Fruit fly (Drosophila melanogaster) whole organism, pupa: ENCODE results near the gene slx1.

Source experiments
- CG10348 ChIP-seq: fragments of 200-800 bp; sonication (Bioruptor generic); IDR thresholded peaks from 2 replicates; pipeline ENCODE4 v1.3.6; 2022; ENCODE audit warnings: missing biosample characterization, missing genetic modification characterization
- CG12605 ChIP-seq: fragments of 200-800 bp; sonication (Bioruptor generic); IDR thresholded peaks from 2 replicates; pipeline ENCODE4 v1.3.6; 2022; ENCODE audit warnings: missing biosample characterization, missing genetic modification characterization
- CG13204 ChIP-seq: fragments of 200-800 bp; sonication (Bioruptor generic); optimal IDR thresholded peaks from 2 replicates; lab custom pipeline; 2018; ENCODE audit warnings: missing biosample characterization, mild to moderate bottlenecking, missing genetic modification characterization, moderate library complexity
- CG14655 ChIP-seq: fragments of 200-800 bp; sonication (Bioruptor generic); optimal IDR thresholded peaks from 3 replicates; lab custom pipeline; 2017; ENCODE audit warnings: mild to moderate bottlenecking, missing biosample characterization, missing genetic modification reagents, missing genetic modification characterization
- CG15710 ChIP-seq: fragments of 200-800 bp; sonication (Bioruptor generic); optimal IDR thresholded peaks from 2 replicates; lab custom pipeline; 2018; ENCODE audit warnings: missing biosample characterization, mild to moderate bottlenecking, missing genetic modification characterization, moderate library complexity
- CG17806 ChIP-seq: fragments of 200-800 bp; sonication (Bioruptor generic); optimal IDR thresholded peaks from 2 replicates; lab custom pipeline; 2018; ENCODE audit warnings: missing biosample characterization, mild to moderate bottlenecking, missing genetic modification characterization, moderate library complexity
- CG32121 ChIP-seq: fragments of 200-800 bp; sonication (Bioruptor generic); IDR thresholded peaks from 2 replicates; pipeline ENCODE4 v1.3.6; 2022; ENCODE audit warnings: missing biosample characterization, missing genetic modification characterization
- CG34367 ChIP-seq: fragments of 200-800 bp; sonication (Bioruptor generic); optimal IDR thresholded peaks from 2 replicates; lab custom pipeline; 2018; ENCODE audit warnings: missing biosample characterization, mild to moderate bottlenecking, missing genetic modification characterization
- CG4496 ChIP-seq: fragments of 200-800 bp; sonication (Bioruptor generic); IDR thresholded peaks from 3 replicates; pipeline ENCODE4 v1.3.6; 2022; ENCODE audit warnings: missing biosample characterization, missing genetic modification characterization
- CG8159 ChIP-seq: fragments of 200-800 bp; sonication (Bioruptor generic); optimal IDR thresholded peaks from 3 replicates; lab custom pipeline; 2018; ENCODE audit warnings: missing biosample characterization, mild to moderate bottlenecking, missing genetic modification characterization, moderate library complexity
- CG8301 ChIP-seq: fragments of 200-800 bp; sonication (Bioruptor generic); optimal IDR thresholded peaks from 2 replicates; lab custom pipeline; 2018; ENCODE audit warnings: missing biosample characterization, mild to moderate bottlenecking, missing genetic modification characterization
- CG9948 ChIP-seq: fragments of 200-800 bp; sonication (Bioruptor generic); optimal IDR thresholded peaks from 2 replicates; lab custom pipeline; 2018; ENCODE audit warnings: missing biosample characterization, mild to moderate bottlenecking, missing genetic modification characterization, moderate library complexity
- D1 ChIP-seq: fragments of 200-800 bp; sonication (Bioruptor generic); optimal IDR thresholded peaks from 2 replicates; lab custom pipeline; 2018; ENCODE audit warnings: missing biosample characterization, mild to moderate bottlenecking, missing genetic modification characterization, moderate library complexity
- EcR ChIP-seq: fragments of 200-800 bp; sonication (Bioruptor generic); optimal IDR thresholded peaks from 3 replicates; lab custom pipeline; 2019; ENCODE audit warnings: missing biosample characterization, missing genetic modification characterization, mild to moderate bottlenecking, moderate library complexity, missing genetic modification reagents
- Ets98B ChIP-seq: fragments of 200-800 bp; sonication (Bioruptor generic); IDR thresholded peaks from 2 replicates; pipeline ENCODE4 v1.3.6; 2022; ENCODE audit warnings: missing biosample characterization, missing genetic modification characterization
- Pif1A ChIP-seq: fragments of 200-800 bp; sonication (Bioruptor generic); optimal IDR thresholded peaks from 3 replicates; lab custom pipeline; 2016; ENCODE audit warnings: missing biosample characterization, missing genetic modification characterization
- Pif1B ChIP-seq: fragments of 200-800 bp; sonication (Bioruptor generic); optimal IDR thresholded peaks from 3 replicates; lab custom pipeline; 2016; ENCODE audit warnings: missing biosample characterization, missing genetic modification characterization
- Snoo ChIP-seq: fragments of 200-800 bp; sonication (Bioruptor generic); optimal IDR thresholded peaks from 3 replicates; lab custom pipeline; 2017; ENCODE audit warnings: missing biosample characterization, mild to moderate bottlenecking, missing genetic modification characterization, inconsistent platforms
- fd96Ca ChIP-seq: fragments of 200-800 bp; sonication (Bioruptor generic); IDR thresholded peaks from 3 replicates; pipeline ENCODE4 v1.3.6; 2022; ENCODE audit warnings: missing biosample characterization, missing genetic modification characterization
- gl ChIP-seq: fragments of 200-800 bp; sonication (Bioruptor generic); optimal IDR thresholded peaks from 2 replicates; lab custom pipeline; 2018; ENCODE audit warnings: missing biosample characterization, mild to moderate bottlenecking, missing genetic modification characterization
- rn ChIP-seq: fragments of 200-800 bp; sonication (Bioruptor generic); IDR thresholded peaks from 2 replicates; pipeline ENCODE4 v1.3.6; 2022; ENCODE audit warnings: missing biosample characterization, missing genetic modification characterization

slx1 gene

DNA sequence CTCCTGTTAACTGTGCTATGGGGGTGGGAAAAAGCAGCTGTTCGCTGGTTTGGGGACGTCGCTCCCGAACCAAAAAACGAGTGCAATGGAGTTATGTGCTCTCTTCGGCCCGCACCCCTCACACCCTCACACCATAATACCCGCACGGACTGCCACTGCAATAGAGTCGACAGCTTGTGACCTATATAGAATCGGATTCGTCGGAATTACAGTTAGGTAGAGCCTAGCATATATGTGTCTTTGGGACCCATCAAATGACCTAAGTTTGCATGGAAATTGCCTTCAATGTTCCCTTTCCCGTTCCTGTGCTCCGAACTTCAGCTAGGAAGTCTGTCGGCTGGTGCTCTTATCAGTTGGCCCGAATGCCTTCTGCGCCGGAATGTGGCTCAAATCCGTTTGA lies 22.4 kb downstream of the slx1 start:
- TF ChIP-seq CG9948 (tag; lab: Kevin White, UChicago) (no peak), CG32121 (no peak), CG14655 (GFP tag; lab: Kevin White, UChicago) (no peak), rn (GFP tag; lab: Robert Waterston, UW) (no peak), CG10348 (GFP tag; lab: Robert Waterston, UW) (no peak)

DNA sequence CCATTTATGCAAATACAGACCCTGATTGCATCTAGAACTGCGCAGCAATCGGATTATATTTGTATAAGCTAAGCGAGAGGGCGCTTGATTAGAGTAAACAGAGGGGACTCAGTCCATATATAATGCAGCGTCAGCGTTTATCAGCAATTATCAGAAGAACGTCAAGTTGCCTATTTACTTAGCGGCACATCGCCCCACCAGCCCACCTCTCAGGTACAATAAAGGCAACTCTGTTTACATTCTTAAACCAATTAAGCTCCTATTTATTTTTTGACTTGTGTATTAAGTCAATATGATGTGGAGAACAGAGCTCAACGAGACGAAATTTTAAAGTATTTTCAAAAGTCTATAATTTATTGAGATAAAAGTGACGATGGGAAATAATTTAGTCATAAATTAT lies 23.2 kb downstream of the slx1 start:
- TF ChIP-seq CG12605 (GFP tag; lab: Robert Waterston, UW) (peak; percentile 66; the same call in 1 of the 2 replicates), CG8301 (tag; lab: Kevin White, UChicago) (peak; percentile 57), fd96Ca (peak; percentile 61; the same call in 2 of the 3 replicates), rn (GFP tag; lab: Robert Waterston, UW) (0 out of 2 replicates have a peak, but pooled peaks have one; percentile 17), CG9948 (tag; lab: Kevin White, UChicago) (peak; percentile 55), CG8159 (tag; lab: Kevin White, UChicago) (peak; percentile 80), gl (tag; lab: Kevin White, UChicago) (peak; percentile 91), CG14655 (GFP tag; lab: Kevin White, UChicago) (peak; percentile 75), EcR (GFP tag; lab: Kevin White, UChicago) (peak; percentile 44), Pif1B (peak; percentile 88), CG15710 (peak; percentile 78), CG32121 (peak; percentile 81), D1 (tag; lab: Kevin White, UChicago) (no peak), Ets98B (peak; percentile 79), CG17806 (tag; lab: Kevin White, UChicago) (peak; percentile 70), Pif1A (GFP tag; lab: Kevin White, UChicago) (peak; percentile 92), CG4496 (GFP tag; lab: Robert Waterston, UW) (peak; percentile 87), CG13204 (GFP tag; lab: Kevin White, UChicago) (peak; percentile 72), CG34367 (peak; percentile 78), Snoo (peak; percentile 81), CG10348 (GFP tag; lab: Robert Waterston, UW) (no peak)

DNA sequence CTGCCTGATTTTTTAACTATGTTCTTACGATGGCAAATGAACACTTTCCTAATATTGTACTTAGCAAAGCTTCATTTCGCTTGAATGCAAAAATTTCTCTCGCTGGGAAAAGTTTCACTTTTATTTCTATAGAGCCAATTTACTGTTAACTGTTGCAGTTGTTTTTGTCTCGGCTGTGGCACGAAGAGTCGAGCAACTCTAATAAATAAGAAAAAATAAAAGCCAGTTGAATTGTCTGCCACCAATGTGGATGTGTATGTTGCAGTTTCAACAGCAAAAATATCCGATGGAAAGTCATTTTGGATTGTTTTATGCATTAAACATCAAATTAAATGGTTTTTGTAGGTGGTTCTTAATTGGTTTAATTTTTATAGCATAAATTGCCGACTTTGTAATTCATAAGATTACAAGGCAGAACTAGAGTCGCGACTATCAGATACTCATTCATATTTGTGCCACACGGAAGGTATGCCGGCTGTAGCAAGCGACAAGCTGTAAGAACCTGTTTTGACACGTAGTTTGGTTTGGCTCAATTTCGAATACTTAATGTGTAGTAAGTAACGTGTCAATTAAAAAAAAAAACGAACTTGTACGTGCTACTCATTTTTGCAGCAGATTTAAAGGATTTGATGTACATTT lies 24.4 kb downstream of the slx1 start:
- TF ChIP-seq CG4496 (GFP tag; lab: Robert Waterston, UW) (no peak), gl (tag; lab: Kevin White, UChicago) (no peak), CG8301 (tag; lab: Kevin White, UChicago) (no peak), CG15710 (no peak), CG32121 (no peak), Pif1B (no peak), CG8159 (tag; lab: Kevin White, UChicago) (no peak), CG13204 (GFP tag; lab: Kevin White, UChicago) (no peak), CG17806 (tag; lab: Kevin White, UChicago) (no peak), Snoo (no peak)

DNA sequence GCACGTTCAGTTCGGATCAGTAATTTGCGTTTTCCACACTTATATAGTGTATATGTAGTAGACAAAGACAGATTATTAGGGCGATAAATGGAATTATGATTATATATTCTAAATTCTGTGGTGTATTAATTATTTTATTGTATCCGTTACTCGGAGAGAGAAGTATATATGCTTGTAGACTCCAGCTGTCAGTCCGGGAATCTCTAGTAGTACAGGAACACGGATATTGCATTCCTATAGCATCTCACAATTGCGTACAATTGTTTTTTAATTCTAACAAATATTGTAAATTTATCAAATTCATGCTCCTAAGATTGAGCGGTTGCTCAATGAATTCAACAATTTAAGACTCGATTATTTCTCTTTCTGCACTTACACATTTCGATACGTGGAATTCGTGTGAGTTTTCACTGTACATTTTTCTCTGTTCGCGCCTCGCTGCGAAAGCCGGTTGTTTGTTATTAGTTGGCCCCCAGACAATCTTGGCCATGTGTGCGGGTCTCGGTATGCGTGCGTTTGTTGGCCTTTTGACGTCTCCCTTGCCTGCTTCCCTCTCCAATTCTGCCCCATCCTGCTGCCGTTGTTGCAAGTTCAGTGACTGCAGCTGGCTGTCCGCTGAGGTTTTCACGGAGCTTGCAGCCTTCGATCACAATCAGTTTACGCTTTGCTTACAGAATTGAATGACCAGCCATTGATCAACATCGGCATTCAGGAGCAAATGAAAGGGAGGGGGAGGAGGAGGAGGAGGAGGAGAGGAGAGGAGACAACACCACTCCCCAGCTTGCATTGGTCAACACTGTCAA lies 25.8 kb downstream of the slx1 start:
- peak; percentile 18 for TF ChIP-seq CG34367
- TF ChIP-seq Pif1B = peak; percentile 45
- no peak for TF ChIP-seq rn (GFP tag; lab: Robert Waterston, UW)
- TF ChIP-seq CG4496 (GFP tag; lab: Robert Waterston, UW) = no peak; the same call in 2 of the 3 replicates
- no peak for TF ChIP-seq CG13204 (GFP tag; lab: Kevin White, UChicago)
- no peak for TF ChIP-seq CG17806 (tag; lab: Kevin White, UChicago)
- no peak for TF ChIP-seq CG12605 (GFP tag; lab: Robert Waterston, UW)
- no peak for TF ChIP-seq CG10348 (GFP tag; lab: Robert Waterston, UW)
- peak; percentile 33 for TF ChIP-seq Pif1A (GFP tag; lab: Kevin White, UChicago)
- TF ChIP-seq CG9948 (tag; lab: Kevin White, UChicago) = peak; percentile 66
- no peak for TF ChIP-seq fd96Ca
- peak; percentile 27 for TF ChIP-seq Snoo
- TF ChIP-seq CG8301 (tag; lab: Kevin White, UChicago) = peak; percentile 69
- TF ChIP-seq CG14655 (GFP tag; lab: Kevin White, UChicago) = peak; percentile 81
- peak; percentile 26 for TF ChIP-seq CG15710
- no peak for TF ChIP-seq gl (tag; lab: Kevin White, UChicago)
- peak; percentile 48 for TF ChIP-seq CG8159 (tag; lab: Kevin White, UChicago)
- TF ChIP-seq EcR (GFP tag; lab: Kevin White, UChicago) = peak; percentile 93

DNA sequence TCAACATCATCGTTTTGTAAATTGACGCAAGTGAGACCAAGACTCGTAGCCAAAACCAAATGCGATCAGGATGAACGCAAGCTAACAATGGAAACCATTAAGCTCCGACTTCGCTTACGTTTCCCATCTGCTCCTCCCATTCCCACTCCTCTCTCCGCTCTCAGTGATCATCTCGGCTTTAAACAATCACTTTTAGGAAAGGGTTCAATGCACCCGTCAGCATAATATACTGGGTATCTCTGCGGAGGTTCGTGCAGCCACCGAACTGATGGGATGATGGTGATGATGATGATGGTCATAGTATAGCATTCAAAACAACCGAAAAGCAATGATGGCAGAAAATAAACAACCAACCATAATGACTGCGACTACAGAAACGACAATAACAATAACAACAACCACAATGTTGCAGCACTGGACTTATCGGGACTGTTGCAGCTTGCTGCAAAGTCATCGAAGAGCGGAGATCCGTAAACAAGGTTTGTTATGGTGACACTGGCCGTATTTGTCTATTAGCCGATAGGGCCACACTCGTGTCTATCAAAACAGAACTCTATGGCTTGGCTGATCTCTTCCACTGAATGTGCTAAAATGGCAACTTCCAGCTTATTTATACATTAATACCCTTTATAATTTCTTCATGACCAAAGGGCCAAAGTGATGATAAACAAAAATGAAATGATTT lies 35.4 kb downstream of the slx1 start:
- no peak for TF ChIP-seq CG8301 (tag; lab: Kevin White, UChicago)
- TF ChIP-seq D1 (tag; lab: Kevin White, UChicago) = no peak
- no peak for TF ChIP-seq CG34367
- peak; percentile 72 for TF ChIP-seq EcR (GFP tag; lab: Kevin White, UChicago)
- no peak for TF ChIP-seq Ets98B
- no peak for TF ChIP-seq gl (tag; lab: Kevin White, UChicago)
- no peak for TF ChIP-seq CG8159 (tag; lab: Kevin White, UChicago)
- no peak for TF ChIP-seq CG10348 (GFP tag; lab: Robert Waterston, UW)
- no peak for TF ChIP-seq fd96Ca
